Worm (Caenorhabditis elegans) whole organism, L4/young adult: ENCODE measurements around the gene R10E9.4.

Source experiments
- W03F9.2 ChIP-seq: fragments of 150-350 bp; optimal IDR thresholded peaks from 2 replicates; lab custom pipeline; 2014; ENCODE audit warnings: missing biosample characterization, missing genetic modification characterization
- him-1 ChIP-seq: sonication (generic microtip); optimal IDR thresholded peaks from 2 replicates; lab custom pipeline; 2016; ENCODE audit warnings: missing genotype, missing genetic modification reagents, missing genetic modification characterization, missing compliant biosample characterization

- no peak for TF ChIP-seq him-1 (tag; lab: Kevin White, UChicago)
- no peak for TF ChIP-seq W03F9.2 (tag; lab: Kevin White, UChicago)
Measured at ce11 chrIII:3994457-3994856, 21.9 kb upstream of the R10E9.4 start.
